Worm (Caenorhabditis elegans) whole organism, L4 larva: ENCODE measurements around the gene gakh-1.

Source experiments
- ceh-44 ChIP-seq: fragments of 200-800 bp; sonication (Bioruptor generic); IDR thresholded peaks from 2 replicates; pipeline ENCODE4 v1.3.6; 2022; ENCODE audit warnings: missing genetic modification reagents, missing genetic modification characterization, missing compliant biosample characterization
- ceh-62 ChIP-seq: sonication (generic microtip); optimal IDR thresholded peaks from 2 replicates; lab custom pipeline; 2017; ENCODE audit warnings: missing biosample characterization, missing genetic modification characterization
- ces-1 ChIP-seq: fragments of 150-350 bp; sonication (generic microtip); optimal IDR thresholded peaks from 4 replicates; lab custom pipeline; 2014; ENCODE audit warnings: missing biosample characterization, missing genetic modification reagents, missing genetic modification characterization
- fkh-10 ChIP-seq: fragments of 150-350 bp; optimal IDR thresholded peaks from 2 replicates; lab custom pipeline; 2014; ENCODE audit warnings: missing biosample characterization, missing genetic modification reagents, missing genetic modification characterization
- hmg-1.1 ChIP-seq: fragments of 200-800 bp; sonication (Bioruptor generic); IDR thresholded peaks from 2 replicates; pipeline ENCODE4 v1.3.6; 2022; ENCODE audit warnings: missing genetic modification reagents, missing genetic modification characterization, missing compliant biosample characterization
- nhr-28 ChIP-seq: fragments of 150-350 bp; optimal IDR thresholded peaks from 2 replicates; lab custom pipeline; 2014; ENCODE audit warnings: missing biosample characterization, missing genetic modification characterization
- pha-4 ChIP-seq, 2 experiments: fragments of 150-350 bp in 1 of 2; fragments of 200-800 bp in 1 of 2; sonication (Bioruptor generic) in 1 of 2; IDR thresholded peaks in 1 of 2; optimal IDR thresholded peaks in 1 of 2; 2 replicates each; pipeline versions ENCODE4 v1.3.6 to Lab custom; 2014 to 2022; ENCODE audit warnings: missing genetic modification characterization in 2 of 2, missing genetic modification reagents in 2 of 2, missing biosample characterization in 1 of 2, missing compliant biosample characterization in 1 of 2
- set-16 ChIP-seq: fragments of 200-800 bp; sonication (Bioruptor generic); IDR thresholded peaks from 2 replicates; pipeline ENCODE4 v1.3.6; 2022; ENCODE audit warnings: missing genetic modification reagents, missing genetic modification characterization, missing compliant biosample characterization
- snpc-4 ChIP-seq: fragments of 150-350 bp; optimal IDR thresholded peaks from 2 replicates; lab custom pipeline; 2014; ENCODE audit warnings: missing biosample characterization, missing genetic modification characterization
- unc-62 ChIP-seq, 3 experiments: fragments of 150-350 bp in 1 of 3; sonication (generic microtip); optimal IDR thresholded peaks in 2 of 3; peaks in 1 of 3; 1 replicate in 1 of 3; 2 replicates in 2 of 3; lab custom pipeline; 2014 to 2017; ENCODE audit warnings: missing biosample characterization in 3 of 3, missing genetic modification characterization in 3 of 3, missing genetic modification reagents in 3 of 3, missing genotype in 1 of 3
- zag-1 ChIP-seq: fragments of 150-350 bp; optimal IDR thresholded peaks from 2 replicates; lab custom pipeline; 2014; ENCODE audit warnings: missing biosample characterization, missing genetic modification characterization
- ztf-11 ChIP-seq: fragments of 150-350 bp; optimal IDR thresholded peaks from 2 replicates; lab custom pipeline; 2014; ENCODE audit warnings: missing biosample characterization, missing genetic modification characterization
- ztf-7 ChIP-seq: fragments of 150-350 bp; optimal IDR thresholded peaks from 2 replicates; lab custom pipeline; 2014; ENCODE audit warnings: missing biosample characterization, missing genetic modification characterization

- TF ChIP-seq fkh-10 (GFP tag; lab: Kevin White, UChicago) (no peak), ceh-62 (tag; lab: Kevin White, UChicago) (no peak), ztf-11 (tag; lab: Kevin White, UChicago) (no peak), ceh-44 (GFP tag; lab: Robert Waterston, UW) (no peak), unc-62 (GFP tag; optimal IDR thresholded peaks at IDR 0.05 in 1 of 2; lab: Kevin White, UChicago) (no peak), unc-62 (tag; optimal IDR thresholded peaks at IDR 0.05; lab: Kevin White, UChicago) (no peak), snpc-4 (tag; lab: Kevin White, UChicago) (no peak), ces-1 (GFP tag; lab: Kevin White, UChicago) (no peak), nhr-28 (tag; lab: Kevin White, UChicago) (no peak), pha-4 (GFP tag; IDR thresholded peaks at IDR 0.05; lab: Robert Waterston, UW) (no peak), pha-4 (tag; optimal IDR thresholded peaks at IDR 0.05; lab: Kevin White, UChicago) (no peak), ztf-7 (no peak), set-16 (GFP tag; lab: Robert Waterston, UW) (no peak), hmg-1.1 (no peak), zag-1 (no peak)
These were observed 35.6 kb upstream of the gakh-1 start for ce11 chrX:5746665-5747064.
